Worm (Caenorhabditis elegans): Measurements from ENCODE around the gene K02E7.12.
A peak's percentile ranks its signal among the peaks of the same experiment; 100 is the strongest.

K02E7.12 gene

ce11 chrII:1102209-1102608 lies 31.2 kb downstream of the K02E7.12 start:
- TF ChIP-seq egl-5 (tag; optimal IDR thresholded peaks at IDR 0.05) (no peak), ztf-11 (tag; optimal IDR thresholded peaks at IDR 0.05) (no peak)

- TF ChIP-seq pqm-1 (tag; optimal IDR thresholded peaks at IDR 0.05) (peak; percentile 100), nhr-12 (tag; optimal IDR thresholded peaks at IDR 0.05) (no peak), nhr-237 (tag; optimal IDR thresholded peaks at IDR 0.05) (no peak), fos-1 (tag; optimal IDR thresholded peaks at IDR 0.05) (peak; percentile 78), jun-1 (tag; optimal IDR thresholded peaks at IDR 0.05) (peak; percentile 96), mml-1 (tag; optimal IDR thresholded peaks at IDR 0.05) (no peak), egl-27 (tag; optimal IDR thresholded peaks at IDR 0.05) (peak; percentile 58), pha-4 (tag; optimal IDR thresholded peaks at IDR 0.05) (peak; percentile 74), elt-2 (tag; optimal IDR thresholded peaks at IDR 0.05) (peak; percentile 100)
Measured at ce11 chrII:1103484-1104100, 32.6 kb downstream of the K02E7.12 start.

ce11 chrII:1104409-1104808 lies 33.4 kb downstream of the K02E7.12 start, which contains the start of gene T13B5.9:
Gene T13B5.9 (minus strand): TSS chrII:1104509.
- no peak for TF ChIP-seq sea-2 (GFP tag; optimal IDR thresholded peaks at IDR 0.05)
- no peak for TF ChIP-seq elt-1 (tag; optimal IDR thresholded peaks at IDR 0.05)
- TF ChIP-seq egl-5 (tag; optimal IDR thresholded peaks at IDR 0.05), result no peak
- TF ChIP-seq ztf-4 (tag; optimal IDR thresholded peaks at IDR 0.05), result no peak
- no peak for TF ChIP-seq nhr-67 (tag; optimal IDR thresholded peaks at IDR 0.05)
- no peak for TF ChIP-seq nhr-11 (tag; optimal IDR thresholded peaks at IDR 0.05)
- TF ChIP-seq ceh-16 (tag; optimal IDR thresholded peaks at IDR 0.05), result no peak
- no peak for TF ChIP-seq R02D3.7 (tag; optimal IDR thresholded peaks at IDR 0.05)
- no peak for TF ChIP-seq ZK546.5 (tag; optimal IDR thresholded peaks at IDR 0.05)
- no peak for TF ChIP-seq ztf-11 (tag; optimal IDR thresholded peaks at IDR 0.05)
- TF ChIP-seq fos-1 (tag; optimal IDR thresholded peaks at IDR 0.05), result no peak
- no peak for TF ChIP-seq snpc-4 (tag; optimal IDR thresholded peaks at IDR 0.05)
- TF ChIP-seq nfya-1 (tag; optimal IDR thresholded peaks at IDR 0.05; ENCODE audit: insufficient read depth), result no peak
- no peak for TF ChIP-seq nhr-25 (tag; optimal IDR thresholded peaks at IDR 0.05)
- TF ChIP-seq pha-4 (tag; optimal IDR thresholded peaks at IDR 0.05), result no peak
- no peak for TF ChIP-seq nhr-12 (tag; optimal IDR thresholded peaks at IDR 0.05)
- no peak for TF ChIP-seq nhr-77 (tag; optimal IDR thresholded peaks at IDR 0.05)
- TF ChIP-seq tbx-2 (tag; optimal IDR thresholded peaks at IDR 0.05), result no peak
- no peak for TF ChIP-seq ama-1 (optimal IDR thresholded peaks at IDR 0.05)
- TF ChIP-seq fkh-2 (tag; optimal IDR thresholded peaks at IDR 0.05), result no peak

ce11 chrII:1105291-1105690 lies 34.3 kb downstream of the K02E7.12 start:
- TF ChIP-seq elt-3 (tag; optimal IDR thresholded peaks at IDR 0.05), result no peak
- no peak for TF ChIP-seq nhr-43 (tag; optimal IDR thresholded peaks at IDR 0.05; ENCODE audit: poor library complexity, severe bottlenecking)
- TF ChIP-seq ceh-82 (tag; optimal IDR thresholded peaks at IDR 0.05), result no peak
- TF ChIP-seq ztf-4 (tag; optimal IDR thresholded peaks at IDR 0.05), result no peak
- TF ChIP-seq zag-1 (tag; optimal IDR thresholded peaks at IDR 0.05), result no peak
- TF ChIP-seq ceh-28 (tag; optimal IDR thresholded peaks at IDR 0.05), result no peak
- no peak for TF ChIP-seq skn-1 (tag; optimal IDR thresholded peaks at IDR 0.05)
- no peak for TF ChIP-seq hmg-11 (tag; optimal IDR thresholded peaks at IDR 0.05)
- TF ChIP-seq daf-12 (tag; optimal IDR thresholded peaks at IDR 0.05), result no peak
- no peak for TF ChIP-seq unc-62 (GFP tag; optimal IDR thresholded peaks at IDR 0.05)
- TF ChIP-seq R02D3.7 (tag; optimal IDR thresholded peaks at IDR 0.05), result no peak
- TF ChIP-seq lin-39 (tag; optimal IDR thresholded peaks at IDR 0.05), result no peak
- TF ChIP-seq ZK546.5 (tag; optimal IDR thresholded peaks at IDR 0.05), result no peak
- no peak for TF ChIP-seq fkh-2 (tag; optimal IDR thresholded peaks at IDR 0.05)
- TF ChIP-seq ztf-11 (tag; optimal IDR thresholded peaks at IDR 0.05), result no peak
- TF ChIP-seq fos-1 (tag; optimal IDR thresholded peaks at IDR 0.05), result no peak
- no peak for TF ChIP-seq mdl-1 (tag; optimal IDR thresholded peaks at IDR 0.05)
- TF ChIP-seq egl-5 (tag; optimal IDR thresholded peaks at IDR 0.05), result no peak
